Worm (Caenorhabditis elegans) whole organism, midembryonic: Measurements from ENCODE around the gene C05D10.4.

Experiments
- T22C8.4 ChIP-seq: fragments of 200-800 bp; sonication (Bioruptor generic); IDR thresholded peaks from 2 replicates; pipeline ENCODE4 v1.3.6; 2022; ENCODE audit warnings: missing genetic modification characterization, missing compliant biosample characterization
- cog-1 ChIP-seq: sonication (generic microtip); optimal IDR thresholded peaks from 2 replicates; lab custom pipeline; 2016; ENCODE audit warnings: missing genetic modification characterization, missing compliant biosample characterization
- flt-1 ChIP-seq: fragments of 200-800 bp; sonication (Bioruptor generic); IDR thresholded peaks from 2 replicates; pipeline ENCODE4 v1.3.6; 2022; ENCODE audit warnings: missing genetic modification characterization, missing compliant biosample characterization
- klf-2 ChIP-seq: fragments of 200-800 bp; sonication (Bioruptor generic); conservative IDR thresholded peaks from 2 replicates; pipeline ENCODE4 v1.3.6; 2022; ENCODE audit warnings: missing genetic modification reagents, missing genetic modification characterization, missing compliant biosample characterization
- med-1 ChIP-seq: sonication (generic microtip); optimal IDR thresholded peaks from 2 replicates; lab custom pipeline; 2017; ENCODE audit warnings: missing genetic modification characterization, mild to moderate bottlenecking, missing compliant biosample characterization, antibody characterized with exemption, missing genetic modification reagents; ENCODE audit not compliant: insufficient read depth
- ref-1 ChIP-seq: fragments of 200-800 bp; sonication (Bioruptor generic); conservative IDR thresholded peaks from 2 replicates; pipeline ENCODE4 v1.3.6; 2022; ENCODE audit warnings: missing genetic modification reagents, missing genetic modification characterization, missing compliant biosample characterization
- tab-1 ChIP-seq: fragments of 200-800 bp; sonication (Bioruptor generic); IDR thresholded peaks from 2 replicates; pipeline ENCODE4 v1.3.6; 2022; ENCODE audit warnings: missing genetic modification characterization, missing compliant biosample characterization
- ztf-23 ChIP-seq: fragments of 200-800 bp; sonication (Bioruptor generic); IDR thresholded peaks from 2 replicates; pipeline ENCODE4 v1.3.6; 2022; ENCODE audit warnings: missing genetic modification reagents, missing genetic modification characterization, missing compliant biosample characterization
- ztf-29 ChIP-seq: fragments of 200-800 bp; sonication (Bioruptor generic); IDR thresholded peaks from 2 replicates; pipeline ENCODE4 v1.3.6; 2022; ENCODE audit warnings: missing genetic modification reagents, missing genetic modification characterization, missing compliant biosample characterization

The C05D10.4 gene

DNA sequence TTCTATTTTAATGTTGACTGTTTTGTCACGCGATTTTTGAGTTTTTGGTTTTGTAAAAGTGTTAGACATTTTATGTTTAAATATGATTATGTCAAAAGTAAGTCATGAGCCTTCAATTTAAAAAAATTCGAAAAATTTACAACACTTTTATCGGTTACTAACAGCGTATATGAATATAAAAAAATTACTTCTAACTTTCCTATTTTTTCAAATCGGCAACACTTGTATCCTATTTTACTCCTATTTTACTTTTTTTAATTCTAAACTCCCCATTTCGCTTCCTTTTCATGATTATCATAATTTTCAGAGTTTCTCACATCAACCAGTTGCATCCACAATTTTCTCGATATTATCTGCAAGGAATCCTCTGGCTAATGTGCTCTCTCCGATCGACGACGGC is 15.7 kb upstream of the C05D10.4 start, which contains the start of gene kin-18:
Gene kin-18, plus strand, starts transcription at position 301 of the 400 bp plus-strand sequence.
- TF ChIP-seq cog-1 (tag; lab: Kevin White, UChicago) (no peak), ztf-29 (GFP tag; lab: Robert Waterston, UW) (no peak), klf-2 (GFP tag; lab: Robert Waterston, UW) (no peak), T22C8.4 (GFP tag; lab: Robert Waterston, UW) (no peak), ztf-23 (no peak)

DNA sequence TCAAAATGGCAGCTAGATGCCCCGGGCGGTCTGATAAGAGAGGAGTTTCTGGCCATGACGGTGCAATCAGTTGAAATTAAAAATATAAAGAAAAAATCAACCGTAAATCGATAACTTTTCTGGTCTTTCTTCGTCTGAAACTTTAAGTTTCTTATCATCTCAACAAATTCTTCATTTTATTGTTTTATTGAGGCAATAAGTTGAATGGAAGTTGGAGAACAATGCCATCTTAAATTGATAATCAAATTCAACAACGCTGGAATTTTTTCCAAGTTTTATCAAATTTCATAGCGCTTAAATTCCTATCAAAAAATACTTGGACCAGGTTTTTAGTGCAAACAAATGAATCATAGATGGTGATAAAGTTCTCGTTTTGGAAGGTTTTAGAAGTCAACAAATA is 14.3 kb upstream of the C05D10.4 start:
- no peak for TF ChIP-seq flt-1 (GFP tag; lab: Robert Waterston, UW)
- no peak for TF ChIP-seq tab-1 (GFP tag; lab: Robert Waterston, UW)
- no peak for TF ChIP-seq ref-1 (GFP tag; lab: Robert Waterston, UW)

DNA sequence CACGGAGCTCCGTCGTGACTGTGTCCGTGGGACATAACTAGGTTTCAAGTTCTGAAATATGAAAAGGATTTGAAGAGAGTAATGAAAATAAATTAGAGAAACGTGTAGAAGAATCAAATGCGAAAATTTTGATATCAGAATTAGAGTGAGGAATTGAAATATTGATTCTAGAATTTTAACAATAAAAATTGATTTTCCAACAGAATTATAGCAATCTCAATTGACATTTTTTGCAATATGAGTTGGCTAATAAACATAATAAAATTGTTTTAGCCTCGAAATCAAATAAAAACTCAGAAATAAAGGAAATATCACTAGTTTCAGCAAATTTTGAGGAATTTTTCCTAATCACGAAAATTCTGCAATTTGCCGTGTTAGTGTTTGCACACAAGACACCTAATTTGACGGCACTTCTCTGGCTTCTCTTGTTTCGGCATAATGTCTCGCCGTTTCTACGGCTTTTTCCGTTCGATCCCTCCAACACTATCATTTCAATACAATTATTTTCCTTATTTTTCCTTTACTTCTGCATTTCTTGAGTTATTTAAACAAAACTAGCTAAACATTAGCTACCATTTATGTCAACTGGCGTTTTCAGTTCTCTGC is 13.7 kb upstream of the C05D10.4 start, which contains the start of gene nmt-1:
Gene nmt-1, minus strand, starts transcription at position 51 of the 606 bp plus-strand sequence.
- TF ChIP-seq cog-1 (tag; lab: Kevin White, UChicago) = no peak
- no peak for TF ChIP-seq med-1 (GFP tag; lab: Kevin White, UChicago)
- no peak for TF ChIP-seq klf-2 (GFP tag; lab: Robert Waterston, UW)

DNA sequence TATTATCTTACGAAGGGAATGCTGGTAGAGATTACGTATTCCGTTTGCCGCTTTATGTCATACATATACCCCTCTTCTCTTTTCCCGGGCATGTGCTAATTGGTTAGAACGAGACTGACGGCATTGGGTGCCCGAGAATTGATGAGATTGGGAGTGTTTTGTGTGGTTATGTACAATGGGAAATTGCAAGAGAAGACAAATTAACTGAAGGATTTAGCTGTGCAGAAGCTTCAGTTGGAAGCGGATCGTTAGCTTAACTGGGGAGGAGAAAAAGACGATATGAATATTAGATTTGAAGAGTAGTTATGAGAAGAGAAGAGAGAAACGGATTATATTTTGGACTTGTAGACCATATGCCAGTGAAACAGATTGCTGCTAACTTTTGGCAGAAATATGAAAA is 7.5 kb upstream of the C05D10.4 start:
- TF ChIP-seq klf-2 (GFP tag; lab: Robert Waterston, UW) = no peak
- TF ChIP-seq ztf-29 (GFP tag; lab: Robert Waterston, UW) = no peak
- no peak for TF ChIP-seq ref-1 (GFP tag; lab: Robert Waterston, UW)
- no peak for TF ChIP-seq ztf-23
- TF ChIP-seq med-1 (GFP tag; lab: Kevin White, UChicago) = no peak
- TF ChIP-seq tab-1 (GFP tag; lab: Robert Waterston, UW) = no peak
- no peak for TF ChIP-seq flt-1 (GFP tag; lab: Robert Waterston, UW)
- TF ChIP-seq T22C8.4 (GFP tag; lab: Robert Waterston, UW) = no peak
- TF ChIP-seq cog-1 (tag; lab: Kevin White, UChicago) = no peak

ce11 chrIII:6105897-6106296 is 3.2 kb upstream of the C05D10.4 start:
- no peak for TF ChIP-seq ztf-23
- TF ChIP-seq ztf-29 (GFP tag; lab: Robert Waterston, UW) = no peak
- TF ChIP-seq flt-1 (GFP tag; lab: Robert Waterston, UW) = no peak
- no peak for TF ChIP-seq cog-1 (tag; lab: Kevin White, UChicago)
- TF ChIP-seq med-1 (GFP tag; lab: Kevin White, UChicago) = no peak
- TF ChIP-seq ref-1 (GFP tag; lab: Robert Waterston, UW) = no peak
- TF ChIP-seq tab-1 (GFP tag; lab: Robert Waterston, UW) = no peak
- TF ChIP-seq T22C8.4 (GFP tag; lab: Robert Waterston, UW) = no peak
- no peak for TF ChIP-seq klf-2 (GFP tag; lab: Robert Waterston, UW)

DNA sequence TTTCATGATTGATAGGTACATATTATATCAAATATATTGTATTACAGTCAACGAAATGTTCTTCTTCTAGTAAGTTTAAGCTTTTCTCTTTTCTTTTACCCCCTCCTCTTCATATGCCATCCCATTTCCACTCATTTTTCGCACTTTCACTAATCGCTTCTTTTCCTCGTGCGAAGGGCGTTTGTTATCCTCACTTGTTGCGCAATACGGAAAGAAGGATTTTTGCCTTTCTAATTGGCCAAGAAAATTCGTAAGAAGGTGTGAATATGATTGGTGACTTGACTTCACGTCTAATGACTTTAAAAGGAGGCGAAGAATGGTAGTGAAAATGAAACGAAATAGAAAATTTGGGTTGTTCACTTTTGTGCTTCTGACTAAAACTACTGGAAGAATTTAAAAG is 7.0 kb downstream of the C05D10.4 start:
- TF ChIP-seq T22C8.4 (GFP tag; lab: Robert Waterston, UW) (no peak), med-1 (GFP tag; lab: Kevin White, UChicago) (no peak), flt-1 (GFP tag; lab: Robert Waterston, UW) (no peak), ztf-23 (no peak), ztf-29 (GFP tag; lab: Robert Waterston, UW) (no peak), klf-2 (GFP tag; lab: Robert Waterston, UW) (no peak)

- TF ChIP-seq klf-2 (GFP tag; lab: Robert Waterston, UW) = no peak
- TF ChIP-seq ref-1 (GFP tag; lab: Robert Waterston, UW) = no peak
- TF ChIP-seq med-1 (GFP tag; lab: Kevin White, UChicago) = no peak
- TF ChIP-seq T22C8.4 (GFP tag; lab: Robert Waterston, UW) = no peak
- TF ChIP-seq tab-1 (GFP tag; lab: Robert Waterston, UW) = no peak
- TF ChIP-seq flt-1 (GFP tag; lab: Robert Waterston, UW) = no peak
- TF ChIP-seq ztf-23 = no peak
- TF ChIP-seq cog-1 (tag; lab: Kevin White, UChicago) = no peak
- TF ChIP-seq ztf-29 (GFP tag; lab: Robert Waterston, UW) = no peak
These were observed 14.8 kb downstream of the C05D10.4 start, which contains the start of gene wht-1 for ce11 chrIII:6087705-6088359. Gene wht-1, minus strand, starts transcription at chrIII:6087755.

DNA sequence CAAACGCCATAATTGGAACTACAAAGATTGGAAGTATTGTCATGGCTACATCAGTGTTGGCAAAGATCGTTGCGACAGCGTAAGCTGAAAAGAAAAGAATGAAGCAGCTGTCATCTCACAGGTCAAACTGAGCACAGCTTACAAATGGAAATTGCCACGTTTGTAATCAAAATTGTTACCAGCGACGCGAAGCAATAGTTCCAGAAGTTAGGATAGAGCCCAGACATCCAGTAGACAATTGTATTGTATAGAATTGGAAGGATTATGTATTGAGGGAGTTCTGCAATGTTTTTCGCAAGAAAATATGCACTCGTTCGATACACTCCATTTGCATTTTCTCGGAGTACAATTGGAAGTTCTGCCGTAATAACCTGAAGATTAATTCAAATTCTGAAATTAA is 17.4 kb downstream of the C05D10.4 start:
- TF ChIP-seq cog-1 (tag; lab: Kevin White, UChicago) (no peak), ztf-23 (no peak), med-1 (GFP tag; lab: Kevin White, UChicago) (no peak), ref-1 (GFP tag; lab: Robert Waterston, UW) (no peak), ztf-29 (GFP tag; lab: Robert Waterston, UW) (no peak), flt-1 (GFP tag; lab: Robert Waterston, UW) (no peak), klf-2 (GFP tag; lab: Robert Waterston, UW) (no peak), T22C8.4 (GFP tag; lab: Robert Waterston, UW) (no peak), tab-1 (GFP tag; lab: Robert Waterston, UW) (no peak)

ce11 chrIII:6080263-6080662 is 22.4 kb downstream of the C05D10.4 start, which contains the start of gene attf-4:
Gene attf-4, plus strand, starts transcription at chrIII:6080563.
- no peak for TF ChIP-seq ref-1 (GFP tag; lab: Robert Waterston, UW)
- TF ChIP-seq T22C8.4 (GFP tag; lab: Robert Waterston, UW) = no peak
- no peak for TF ChIP-seq ztf-29 (GFP tag; lab: Robert Waterston, UW)
- TF ChIP-seq ztf-23 = no peak
- no peak for TF ChIP-seq klf-2 (GFP tag; lab: Robert Waterston, UW)
- no peak for TF ChIP-seq med-1 (GFP tag; lab: Kevin White, UChicago)
- TF ChIP-seq flt-1 (GFP tag; lab: Robert Waterston, UW) = no peak
- no peak for TF ChIP-seq tab-1 (GFP tag; lab: Robert Waterston, UW)
- TF ChIP-seq cog-1 (tag; lab: Kevin White, UChicago) = no peak
